Fruit fly (Drosophila melanogaster) whole organism, adult: ENCODE results near the gene Antp.

Source experiments
- CG11617 ChIP-seq: fragments of 200-800 bp; sonication (Bioruptor generic); optimal IDR thresholded peaks from 2 replicates; lab custom pipeline; 2017; ENCODE audit warnings: mild to moderate bottlenecking, missing biosample characterization, missing genetic modification reagents, missing genetic modification characterization
- CG12768 ChIP-seq: fragments of 200-800 bp; sonication (Bioruptor generic); optimal IDR thresholded peaks from 2 replicates; lab custom pipeline; 2017; ENCODE audit warnings: missing biosample characterization, missing genetic modification characterization, mild to moderate bottlenecking, moderate library complexity, missing genetic modification reagents
- CG14711 ChIP-seq: fragments of 200-800 bp; sonication (Bioruptor generic); optimal IDR thresholded peaks from 2 replicates; lab custom pipeline; 2018; ENCODE audit warnings: missing biosample characterization, mild to moderate bottlenecking, missing genetic modification characterization, moderate library complexity
- CG1620 ChIP-seq: fragments of 200-800 bp; sonication (Bioruptor generic); optimal IDR thresholded peaks from 2 replicates; lab custom pipeline; 2016; ENCODE audit warnings: missing biosample characterization, missing genetic modification characterization
- CG33017 ChIP-seq: fragments of 200-800 bp; sonication (Bioruptor generic); optimal IDR thresholded peaks from 2 replicates; lab custom pipeline; 2018; ENCODE audit warnings: missing biosample characterization, mild to moderate bottlenecking, missing genetic modification characterization, moderate library complexity
- CG5204 ChIP-seq: fragments of 200-800 bp; sonication (Bioruptor generic); optimal IDR thresholded peaks from 2 replicates; lab custom pipeline; 2016; ENCODE audit warnings: missing biosample characterization, missing genetic modification characterization
- CG7045 ChIP-seq: fragments of 200-800 bp; sonication (Bioruptor generic); optimal IDR thresholded peaks from 2 replicates; lab custom pipeline; 2017; ENCODE audit warnings: missing biosample characterization, mild to moderate bottlenecking, missing genetic modification characterization
- CG7101 ChIP-seq: fragments of 200-800 bp; sonication (Bioruptor generic); optimal IDR thresholded peaks from 2 replicates; lab custom pipeline; 2018; ENCODE audit warnings: missing biosample characterization, mild to moderate bottlenecking, missing genetic modification characterization, moderate library complexity
- Clk ChIP-seq: fragments of 200-800 bp; sonication (Bioruptor generic); optimal IDR thresholded peaks from 2 replicates; lab custom pipeline; 2017; ENCODE audit warnings: missing biosample characterization, missing genetic modification characterization
- Crg-1 ChIP-seq: fragments of 200-800 bp; sonication (Bioruptor generic); optimal IDR thresholded peaks from 2 replicates; lab custom pipeline; 2016; ENCODE audit warnings: missing biosample characterization, missing genetic modification characterization
- Hr96 ChIP-seq: fragments of 200-800 bp; sonication (Bioruptor generic); optimal IDR thresholded peaks from 2 replicates; lab custom pipeline; 2016; ENCODE audit warnings: missing biosample characterization, missing genetic modification characterization
- Mnt ChIP-seq: fragments of 200-800 bp; sonication (Bioruptor generic); optimal IDR thresholded peaks from 2 replicates; lab custom pipeline; 2016; ENCODE audit warnings: missing biosample characterization, mild to moderate bottlenecking, missing genetic modification characterization
- bab1 ChIP-seq: fragments of 200-800 bp; sonication (Bioruptor generic); optimal IDR thresholded peaks from 3 replicates; lab custom pipeline; 2019; ENCODE audit warnings: missing biosample characterization, mild to moderate bottlenecking, missing genetic modification characterization, moderate library complexity
- cic ChIP-seq: fragments of 200-800 bp; sonication (Bioruptor generic); optimal IDR thresholded peaks from 2 replicates; lab custom pipeline; 2017; ENCODE audit warnings: missing biosample characterization, mild to moderate bottlenecking, missing genetic modification characterization, moderate library complexity
- cnc ChIP-seq, 2 experiments: fragments of >200 bp; optimal IDR thresholded peaks; 2 replicates each; lab custom pipeline; 2017
- kay ChIP-seq: fragments of 200-800 bp; sonication (Bioruptor generic); peaks from one replicate; lab custom pipeline; 2016; ENCODE audit warnings: missing biosample characterization, missing genetic modification characterization, borderline replicate concordance
- ovo ChIP-seq: fragments of 200-800 bp; sonication (Bioruptor generic); optimal IDR thresholded peaks from 2 replicates; lab custom pipeline; 2016; ENCODE audit warnings: missing biosample characterization, missing genetic modification characterization
- pad ChIP-seq: fragments of 200-800 bp; sonication (Bioruptor generic); optimal IDR thresholded peaks from 3 replicates; lab custom pipeline; 2017; ENCODE audit warnings: missing biosample characterization, missing genetic modification characterization, mild to moderate bottlenecking, moderate library complexity, missing genetic modification reagents
- tj ChIP-seq: fragments of 200-800 bp; sonication (Bioruptor generic); optimal IDR thresholded peaks from 3 replicates; lab custom pipeline; 2017; ENCODE audit warnings: missing biosample characterization, mild to moderate bottlenecking, missing genetic modification characterization, moderate library complexity
- toe ChIP-seq: fragments of 200-800 bp; sonication (Bioruptor generic); optimal IDR thresholded peaks from 2 replicates; lab custom pipeline; 2016; ENCODE audit warnings: missing biosample characterization, missing genetic modification characterization

Gene Antp

DNA sequence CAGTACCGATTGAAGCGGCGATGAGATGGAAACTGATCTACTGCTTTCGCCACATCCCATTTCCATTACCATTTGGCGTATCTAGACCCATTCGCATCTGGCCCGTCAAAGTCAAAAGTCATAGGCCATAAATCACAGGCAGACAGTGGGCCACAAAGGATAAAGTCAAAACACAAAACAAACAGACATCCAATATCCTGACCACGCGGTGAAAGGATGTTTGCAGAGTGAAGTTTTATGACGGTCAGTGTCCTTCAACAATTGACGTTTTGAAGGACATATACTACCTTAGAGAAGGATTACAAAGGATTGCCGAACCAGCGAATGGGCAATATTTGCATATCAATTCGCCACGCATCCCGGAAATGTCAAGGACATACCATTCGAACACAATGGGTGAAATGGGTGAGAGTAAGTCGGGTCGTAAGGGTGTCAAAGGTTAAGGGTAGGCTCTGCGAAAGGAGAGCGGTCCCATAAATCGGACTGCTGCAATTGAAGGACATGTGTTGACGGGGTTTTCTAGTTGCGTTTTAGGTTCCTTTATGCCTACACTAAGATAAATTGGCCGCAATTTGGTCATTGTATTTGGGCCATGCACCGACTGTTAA is 113.7 kb downstream of the Antp start:
- TF ChIP-seq ovo (GFP tag; lab: Kevin White, UChicago) (no peak), CG7045 (GFP tag; lab: Kevin White, UChicago) (no peak), CG14711 (tag; lab: Kevin White, UChicago) (no peak), Hr96 (no peak), cnc (optimal IDR thresholded peaks at IDR 0.05; lab: Kevin White, UChicago) (no peak), CG33017 (tag; lab: Kevin White, UChicago) (no peak), kay (GFP tag; lab: Kevin White, UChicago) (no peak), CG7101 (tag; lab: Kevin White, UChicago) (no peak), bab1 (GFP tag; lab: Kevin White, UChicago) (no peak), pad (no peak), Crg-1 (GFP tag; lab: Kevin White, UChicago) (no peak)

- TF ChIP-seq CG12768 (GFP tag; lab: Kevin White, UChicago) (no peak), ovo (GFP tag; lab: Kevin White, UChicago) (no peak), Mnt (no peak), CG7101 (tag; lab: Kevin White, UChicago) (no peak), CG11617 (no peak), bab1 (GFP tag; lab: Kevin White, UChicago) (no peak), pad (no peak), CG7045 (GFP tag; lab: Kevin White, UChicago) (no peak), Clk (GFP tag; lab: Kevin White, UChicago) (no peak), CG1620 (GFP tag; lab: Kevin White, UChicago) (no peak), Crg-1 (GFP tag; lab: Kevin White, UChicago) (no peak), cnc (optimal IDR thresholded peaks at IDR 0.05; lab: Kevin White, UChicago) (no peak), CG5204 (GFP tag; lab: Kevin White, UChicago) (no peak), cic (no peak), tj (GFP tag; lab: Kevin White, UChicago) (no peak), Hr96 (no peak)
These were observed 117.6 kb downstream of the Antp start for dm6 chr3R:6881264-6882014.

- TF ChIP-seq Clk (GFP tag; lab: Kevin White, UChicago) (no peak), kay (GFP tag; lab: Kevin White, UChicago) (no peak), Hr96 (no peak), cic (no peak), CG1620 (GFP tag; lab: Kevin White, UChicago) (no peak), Crg-1 (GFP tag; lab: Kevin White, UChicago) (no peak), CG7101 (tag; lab: Kevin White, UChicago) (no peak), ovo (GFP tag; lab: Kevin White, UChicago) (no peak), tj (GFP tag; lab: Kevin White, UChicago) (no peak)
These were observed 128.2 kb downstream of the Antp start for dm6 chr3R:6870836-6871235.

- TF ChIP-seq cic (no peak), kay (GFP tag; lab: Kevin White, UChicago) (no peak), Mnt (no peak), pad (no peak), ovo (GFP tag; lab: Kevin White, UChicago) (no peak), CG33017 (tag; lab: Kevin White, UChicago) (no peak), CG1620 (GFP tag; lab: Kevin White, UChicago) (no peak), CG14711 (tag; lab: Kevin White, UChicago) (no peak)
These were observed 129.7 kb downstream of the Antp start for dm6 chr3R:6869297-6869696.

DNA sequence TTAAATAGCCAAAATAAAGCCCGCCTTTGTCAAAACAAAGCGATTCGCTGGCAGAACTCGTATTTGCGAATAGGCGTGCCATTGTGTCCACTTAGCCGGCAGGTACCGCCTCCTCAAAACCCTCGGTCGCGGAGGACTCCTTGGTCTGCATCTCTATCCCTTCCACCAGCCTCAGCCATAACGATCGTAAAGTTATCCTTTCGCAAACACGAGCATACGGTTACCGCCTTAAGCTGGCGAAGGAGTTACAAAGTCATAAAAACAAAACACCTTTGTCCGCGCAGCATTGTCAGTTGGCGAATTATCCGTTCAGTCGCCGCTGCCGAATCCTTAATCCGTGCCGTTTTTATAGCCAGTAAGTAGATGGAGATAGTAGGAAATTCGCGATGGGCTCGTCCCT is 130.8 kb downstream of the Antp start:
- TF ChIP-seq Clk (GFP tag; lab: Kevin White, UChicago) (no peak), toe (GFP tag; lab: Kevin White, UChicago) (no peak), cnc (optimal IDR thresholded peaks at IDR 0.05; lab: Kevin White, UChicago) (no peak), CG1620 (GFP tag; lab: Kevin White, UChicago) (no peak), Mnt (no peak), CG7045 (GFP tag; lab: Kevin White, UChicago) (no peak), bab1 (GFP tag; lab: Kevin White, UChicago) (no peak), CG33017 (tag; lab: Kevin White, UChicago) (no peak), ovo (GFP tag; lab: Kevin White, UChicago) (no peak)

DNA sequence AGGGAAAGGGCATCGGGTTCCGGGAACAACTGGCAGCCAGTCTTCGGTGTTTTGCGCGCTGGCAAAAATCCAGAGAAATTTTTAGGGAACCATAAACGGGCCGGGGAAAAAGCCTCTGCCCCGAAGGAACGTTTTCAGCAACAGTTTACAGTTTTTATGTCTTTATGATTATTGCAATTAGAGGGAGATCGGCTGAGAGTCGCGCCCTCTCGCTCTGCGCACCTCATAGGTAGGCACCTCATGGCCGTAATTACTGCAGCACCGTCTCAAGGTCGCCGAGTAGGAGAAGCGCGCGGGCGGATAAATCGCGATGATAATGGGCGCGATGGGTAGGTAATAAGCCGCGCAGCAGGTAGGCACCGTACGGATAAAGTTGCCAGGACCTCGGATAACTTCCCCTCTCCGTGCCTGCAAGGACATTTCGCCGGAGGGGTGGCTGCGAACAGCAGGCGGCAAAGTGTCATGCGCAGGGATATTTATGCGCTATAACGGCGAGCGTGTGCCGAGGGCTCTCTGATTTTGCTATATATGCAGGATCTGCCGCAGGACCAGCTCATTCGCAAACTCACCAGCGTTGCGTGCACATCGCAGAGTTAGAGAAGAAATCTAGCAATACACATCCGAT is 135.1 kb downstream of the Antp start, which contains the start of gene ftz:
Gene ftz, plus strand, starts transcription at position 556 of the 625 bp plus-strand sequence.
- no peak for TF ChIP-seq Crg-1 (GFP tag; lab: Kevin White, UChicago)
- TF ChIP-seq CG14711 (tag; lab: Kevin White, UChicago), result no peak
- no peak for TF ChIP-seq pad
- TF ChIP-seq CG7045 (GFP tag; lab: Kevin White, UChicago), result no peak
- no peak for TF ChIP-seq CG7101 (tag; lab: Kevin White, UChicago)
- TF ChIP-seq cnc (optimal IDR thresholded peaks at IDR 0.05; lab: Kevin White, UChicago), result no peak
- TF ChIP-seq CG5204 (GFP tag; lab: Kevin White, UChicago), result no peak
- no peak for TF ChIP-seq CG11617
- TF ChIP-seq CG1620 (GFP tag; lab: Kevin White, UChicago), result no peak
- no peak for TF ChIP-seq Mnt
- TF ChIP-seq kay (GFP tag; lab: Kevin White, UChicago), result no peak
- TF ChIP-seq ovo (GFP tag; lab: Kevin White, UChicago), result no peak
- no peak for TF ChIP-seq toe (GFP tag; lab: Kevin White, UChicago)
